Worm (Caenorhabditis elegans): ENCODE results near the gene fbxa-201.

The fbxa-201 gene

ce11 chrV:1968809-1969208 lies 6.3 kb upstream of the fbxa-201 start:
- TF ChIP-seq unc-62 (GFP tag; optimal IDR thresholded peaks at IDR 0.05), result no peak
- no peak for TF ChIP-seq cnd-1 (tag; optimal IDR thresholded peaks at IDR 0.05)
- TF ChIP-seq ceh-83 (GFP tag; optimal IDR thresholded peaks at IDR 0.05), result no peak
- TF ChIP-seq nhr-28 (tag; optimal IDR thresholded peaks at IDR 0.05), result no peak
- TF ChIP-seq drap-1 (GFP tag; optimal IDR thresholded peaks at IDR 0.05), result no peak
- no peak for TF ChIP-seq nhr-237 (tag; optimal IDR thresholded peaks at IDR 0.05)

DNA sequence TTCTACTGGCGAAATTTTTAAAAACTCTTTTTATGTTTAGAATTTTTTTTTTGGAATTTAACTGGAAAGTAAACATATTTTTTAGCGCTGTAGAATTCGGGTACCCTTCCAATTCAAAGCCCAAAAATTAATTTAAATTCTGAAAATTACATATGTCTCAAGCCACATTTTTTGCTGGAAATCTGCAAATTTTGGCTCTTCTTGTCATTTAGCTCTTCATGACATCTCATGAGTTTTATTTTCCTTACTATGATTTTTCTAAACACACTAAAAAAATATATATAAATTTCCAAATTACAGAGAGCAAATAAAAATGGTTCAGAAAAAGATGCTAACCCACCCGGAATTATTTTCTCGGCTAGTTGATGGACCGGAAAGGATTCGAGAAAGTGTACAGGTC lies 5.9 kb upstream of the fbxa-201 start, which contains the start of gene acs-3:
acs-3 (plus strand) TSS at position 301 of the 400 bp plus-strand sequence.
- TF ChIP-seq ztf-11 (tag; optimal IDR thresholded peaks at IDR 0.05) (no peak), cnd-1 (tag; optimal IDR thresholded peaks at IDR 0.05) (no peak), ham-2 (GFP tag; optimal IDR thresholded peaks at IDR 0.05) (no peak), nhr-28 (tag; optimal IDR thresholded peaks at IDR 0.05) (no peak), flh-1 (GFP tag; optimal IDR thresholded peaks at IDR 0.05) (no peak), unc-62 (GFP tag; optimal IDR thresholded peaks at IDR 0.05) (no peak), sem-2 (GFP tag; optimal IDR thresholded peaks at IDR 0.05) (no peak), lsy-2 (tag; optimal IDR thresholded peaks at IDR 0.05) (no peak), bed-3 (GFP tag; optimal IDR thresholded peaks at IDR 0.05) (no peak), unc-120 (tag; optimal IDR thresholded peaks at IDR 0.05; ENCODE audit: poor library complexity, severe bottlenecking) (no peak), nhr-12 (tag; optimal IDR thresholded peaks at IDR 0.05) (no peak), blmp-1 (tag; optimal IDR thresholded peaks at IDR 0.05) (no peak), mab-5 (tag; optimal IDR thresholded peaks at IDR 0.05) (no peak), nhr-237 (tag; optimal IDR thresholded peaks at IDR 0.05) (no peak), ces-1 (GFP tag; optimal IDR thresholded peaks at IDR 0.05) (no peak), drap-1 (GFP tag; optimal IDR thresholded peaks at IDR 0.05) (no peak), ceh-83 (GFP tag; optimal IDR thresholded peaks at IDR 0.05) (no peak), lin-32 (GFP tag; optimal IDR thresholded peaks at IDR 0.05) (no peak), M03D4.4 (tag; optimal IDR thresholded peaks at IDR 0.05) (no peak)

ce11 chrV:1969690-1970089 lies 5.5 kb upstream of the fbxa-201 start:
- TF ChIP-seq ceh-43 (GFP tag; optimal IDR thresholded peaks at IDR 0.05) (no peak), nhr-2 (tag; optimal IDR thresholded peaks at IDR 0.05) (no peak), drap-1 (GFP tag; optimal IDR thresholded peaks at IDR 0.05) (no peak), nhr-76 (tag; optimal IDR thresholded peaks at IDR 0.05) (no peak), mab-5 (tag; optimal IDR thresholded peaks at IDR 0.05) (no peak), ceh-39 (tag; optimal IDR thresholded peaks at IDR 0.05) (no peak), flh-1 (GFP tag; optimal IDR thresholded peaks at IDR 0.05) (no peak), elt-3 (tag; optimal IDR thresholded peaks at IDR 0.05) (no peak), nhr-28 (tag; optimal IDR thresholded peaks at IDR 0.05) (no peak)

ce11 chrV:1978968-1979367 lies 3.8 kb downstream of the fbxa-201 start, which contains the start of gene T08B1.4:
TSS of gene T08B1.4 (plus strand) at chrV:1979268.
- TF ChIP-seq nhr-2 (tag; optimal IDR thresholded peaks at IDR 0.05), result no peak
- no peak for TF ChIP-seq ces-1 (GFP tag; optimal IDR thresholded peaks at IDR 0.05)
- no peak for TF ChIP-seq unc-62 (GFP tag; optimal IDR thresholded peaks at IDR 0.05)
- TF ChIP-seq cnd-1 (tag; optimal IDR thresholded peaks at IDR 0.05), result no peak
- no peak for TF ChIP-seq bed-3 (GFP tag; optimal IDR thresholded peaks at IDR 0.05)
- no peak for TF ChIP-seq hlh-1 (tag; optimal IDR thresholded peaks at IDR 0.05)
- TF ChIP-seq elt-3 (tag; optimal IDR thresholded peaks at IDR 0.05), result no peak
- no peak for TF ChIP-seq M03D4.4 (tag; optimal IDR thresholded peaks at IDR 0.05)
- no peak for TF ChIP-seq ceh-43 (GFP tag; optimal IDR thresholded peaks at IDR 0.05)
- TF ChIP-seq lin-32 (GFP tag; optimal IDR thresholded peaks at IDR 0.05), result no peak
- no peak for TF ChIP-seq ham-2 (GFP tag; optimal IDR thresholded peaks at IDR 0.05)
- no peak for TF ChIP-seq blmp-1 (tag; optimal IDR thresholded peaks at IDR 0.05)
- no peak for TF ChIP-seq mep-1 (tag; optimal IDR thresholded peaks at IDR 0.05)
- TF ChIP-seq unc-120 (tag; optimal IDR thresholded peaks at IDR 0.05; ENCODE audit: poor library complexity, severe bottlenecking), result no peak
- no peak for TF ChIP-seq mls-2 (tag; optimal IDR thresholded peaks at IDR 0.05)
- TF ChIP-seq ztf-11 (tag; optimal IDR thresholded peaks at IDR 0.05), result no peak
- TF ChIP-seq unc-39 (tag; optimal IDR thresholded peaks at IDR 0.05), result no peak
- TF ChIP-seq ceh-83 (GFP tag; optimal IDR thresholded peaks at IDR 0.05), result no peak
- no peak for TF ChIP-seq snpc-4 (tag; optimal IDR thresholded peaks at IDR 0.05)

DNA sequence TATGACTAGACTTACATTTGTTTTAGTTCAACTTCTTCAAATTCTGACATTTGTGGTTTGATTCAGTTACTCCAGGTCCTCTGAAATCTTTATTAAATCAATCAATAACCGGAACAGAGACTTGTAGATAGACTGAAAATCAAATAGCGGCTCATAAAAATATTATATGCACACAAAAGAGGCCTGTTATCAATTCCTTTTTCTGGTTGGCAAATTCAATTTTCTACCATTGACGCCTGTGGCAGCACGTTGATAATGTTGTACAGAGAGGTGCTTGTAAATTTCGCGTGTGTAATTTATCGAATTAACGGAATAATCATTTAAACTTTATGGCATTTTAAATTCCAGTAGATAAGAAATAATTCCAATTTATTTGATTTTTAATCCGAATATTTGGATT lies 11.8 kb downstream of the fbxa-201 start, which contains the start of gene T08B1.1:
T08B1.1 (minus strand) TSS at position 92 of the 400 bp plus-strand sequence.
- TF ChIP-seq sptf-1 (tag; optimal IDR thresholded peaks at IDR 0.05), result no peak
- TF ChIP-seq unc-120 (tag; optimal IDR thresholded peaks at IDR 0.05; ENCODE audit: poor library complexity, severe bottlenecking), result no peak
- TF ChIP-seq mls-2 (tag; optimal IDR thresholded peaks at IDR 0.05), result no peak
